Worm (Caenorhabditis elegans) whole organism, L3 larva: Measurements from ENCODE around the gene F32E10.9.

Experiments used
- ama-1 ChIP-seq: fragments of 150-350 bp; optimal IDR thresholded peaks from 2 replicates; lab custom pipeline; 2018
- lin-15B ChIP-seq: fragments of 150-350 bp; optimal IDR thresholded peaks from 2 replicates; lab custom pipeline; 2014; ENCODE audit warnings: missing biosample characterization, missing genetic modification characterization
- lin-39 ChIP-seq: fragments of 150-350 bp; optimal IDR thresholded peaks from 2 replicates; lab custom pipeline; 2018; ENCODE audit warnings: missing biosample characterization, missing genetic modification reagents, missing genetic modification characterization
- nfya-1 ChIP-seq: sonication (generic microtip); optimal IDR thresholded peaks from 2 replicates; lab custom pipeline; 2017; ENCODE audit warnings: missing genetic modification characterization, mild to moderate bottlenecking, missing compliant biosample characterization, antibody characterized with exemption, moderate library complexity; ENCODE audit not compliant: insufficient read depth

ce11 chrIV:7516167-7516566 lies 47.6 kb downstream of the F32E10.9 start, which contains the start of the genes R05G6.9 and R05G6.3:
- TF ChIP-seq nfya-1 (tag; lab: Kevin White, UChicago) = no peak
- TF ChIP-seq ama-1 (lab: Kevin White, UChicago) = no peak
- no peak for TF ChIP-seq lin-15B (tag; lab: Kevin White, UChicago)
- no peak for TF ChIP-seq lin-39 (tag; lab: Kevin White, UChicago)
